Worm (Caenorhabditis elegans): Measurements from ENCODE around the gene hpo-10.
A peak's percentile ranks its signal among the peaks of the same experiment; 100 is the strongest.

The hpo-10 gene

ce11 chrIII:5906749-5907148 lies 27.5 kb downstream of the hpo-10 start, which contains the start of gene erd-2.2:
erd-2.2 (plus strand) TSS chrIII:5907049.
- TF ChIP-seq ceh-9 (tag; optimal IDR thresholded peaks at IDR 0.05) = no peak
- no peak for TF ChIP-seq ceh-16 (tag; optimal IDR thresholded peaks at IDR 0.05)
- no peak for TF ChIP-seq nhr-43 (tag; optimal IDR thresholded peaks at IDR 0.05; ENCODE audit: poor library complexity, severe bottlenecking)
- TF ChIP-seq nhr-23 (tag; optimal IDR thresholded peaks at IDR 0.05) = no peak
- no peak for TF ChIP-seq nhr-237 (tag; optimal IDR thresholded peaks at IDR 0.05)
- TF ChIP-seq unc-39 (tag; optimal IDR thresholded peaks at IDR 0.05) = no peak
- no peak for TF ChIP-seq ama-1 (optimal IDR thresholded peaks at IDR 0.05)
- TF ChIP-seq snpc-4 (tag; optimal IDR thresholded peaks at IDR 0.05) = no peak
- no peak for TF ChIP-seq aly-2 (tag; optimal IDR thresholded peaks at IDR 0.05)
- no peak for TF ChIP-seq lsy-12 (tag; optimal IDR thresholded peaks at IDR 0.05)
- no peak for TF ChIP-seq nhr-25 (tag; optimal IDR thresholded peaks at IDR 0.05)
- no peak for TF ChIP-seq fkh-2 (tag; optimal IDR thresholded peaks at IDR 0.05)
- TF ChIP-seq elt-2 (tag; optimal IDR thresholded peaks at IDR 0.05) = no peak

- TF ChIP-seq ztf-4 (tag; optimal IDR thresholded peaks at IDR 0.05) (no peak), ceh-28 (tag; optimal IDR thresholded peaks at IDR 0.05) (peak; percentile 1), nfya-1 (tag; optimal IDR thresholded peaks at IDR 0.05; ENCODE audit: insufficient read depth) (no peak), ama-1 (optimal IDR thresholded peaks at IDR 0.05) (peak; percentile 27), mml-1 (tag; optimal IDR thresholded peaks at IDR 0.05) (no peak), lin-15B (tag; optimal IDR thresholded peaks at IDR 0.05) (no peak)
These were observed 29.1 kb downstream of the hpo-10 start, which contains the start of gene C28H8.3 for ce11 chrIII:5908408-5908807. C28H8.3 (plus strand) TSS chrIII:5908700.

ce11 chrIII:5914717-5915116 lies 35.4 kb downstream of the hpo-10 start:
- TF ChIP-seq elt-2 (tag; optimal IDR thresholded peaks at IDR 0.05) (peak; percentile 77), mdl-1 (tag; optimal IDR thresholded peaks at IDR 0.05) (no peak), nfya-1 (tag; optimal IDR thresholded peaks at IDR 0.05; ENCODE audit: insufficient read depth) (peak; percentile 72), pha-4 (tag; optimal IDR thresholded peaks at IDR 0.05) (peak; percentile 12), pqm-1 (tag; optimal IDR thresholded peaks at IDR 0.05) (peak; percentile 48)

- no peak for TF ChIP-seq eor-1 (tag; optimal IDR thresholded peaks at IDR 0.05)
- no peak for TF ChIP-seq sea-2 (GFP tag; optimal IDR thresholded peaks at IDR 0.05)
- TF ChIP-seq skn-1 (tag; optimal IDR thresholded peaks at IDR 0.05) = peak; percentile 4
- peak; percentile 40 for TF ChIP-seq pqm-1 (tag; optimal IDR thresholded peaks at IDR 0.05)
- TF ChIP-seq nhr-28 (tag; optimal IDR thresholded peaks at IDR 0.05) = no peak
- TF ChIP-seq fkh-10 (GFP tag; optimal IDR thresholded peaks at IDR 0.05) = no peak
- no peak for TF ChIP-seq nhr-11 (tag; optimal IDR thresholded peaks at IDR 0.05)
- no peak for TF ChIP-seq egl-27 (tag; optimal IDR thresholded peaks at IDR 0.05)
- no peak for TF ChIP-seq hmg-11 (tag; optimal IDR thresholded peaks at IDR 0.05)
- TF ChIP-seq nhr-237 (tag; optimal IDR thresholded peaks at IDR 0.05) = no peak
- no peak for TF ChIP-seq ama-1 (optimal IDR thresholded peaks at IDR 0.05)
- TF ChIP-seq nhr-77 (tag; optimal IDR thresholded peaks at IDR 0.05) = no peak
- TF ChIP-seq jun-1 (tag; optimal IDR thresholded peaks at IDR 0.05) = no peak
- peak; percentile 38 for TF ChIP-seq pha-4 (tag; optimal IDR thresholded peaks at IDR 0.05)
- TF ChIP-seq elt-1 (tag; optimal IDR thresholded peaks at IDR 0.05) = no peak
- TF ChIP-seq ceh-9 (tag; optimal IDR thresholded peaks at IDR 0.05) = no peak
- no peak for TF ChIP-seq lsy-12 (tag; optimal IDR thresholded peaks at IDR 0.05)
- no peak for TF ChIP-seq fos-1 (tag; optimal IDR thresholded peaks at IDR 0.05)
- no peak for TF ChIP-seq nhr-43 (tag; optimal IDR thresholded peaks at IDR 0.05; ENCODE audit: poor library complexity, severe bottlenecking)
- TF ChIP-seq ceh-28 (tag; optimal IDR thresholded peaks at IDR 0.05) = no peak
- no peak for TF ChIP-seq nhr-23 (tag; optimal IDR thresholded peaks at IDR 0.05)
- TF ChIP-seq elt-2 (tag; optimal IDR thresholded peaks at IDR 0.05) = peak; percentile 87
- no peak for TF ChIP-seq tbx-2 (tag; optimal IDR thresholded peaks at IDR 0.05)
- no peak for TF ChIP-seq daf-12 (tag; optimal IDR thresholded peaks at IDR 0.05)
- TF ChIP-seq nhr-76 (tag; optimal IDR thresholded peaks at IDR 0.05) = no peak
These were observed 36.6 kb downstream of the hpo-10 start for ce11 chrIII:5915926-5916325.

All from whole organism, L3 larva.